Worm (Caenorhabditis elegans) whole organism, young adult: Measurements from ENCODE around the gene Y40B10A.5.

ENCODE experiments used
- B0019.2 ChIP-seq: fragments of 200-800 bp; sonication (Bioruptor generic); conservative IDR thresholded peaks from 2 replicates; pipeline ENCODE4 v1.3.6; 2022; ENCODE audit warnings: missing genetic modification reagents, missing genetic modification characterization, missing compliant biosample characterization
- D2030.7 ChIP-seq: fragments of 200-800 bp; sonication (Bioruptor generic); IDR thresholded peaks from 2 replicates; pipeline ENCODE4 v1.3.6; 2022; ENCODE audit warnings: missing genetic modification reagents, missing genetic modification characterization, missing compliant biosample characterization
- F22D6.2 ChIP-seq: sonication (generic microtip); optimal IDR thresholded peaks from 2 replicates; lab custom pipeline; 2016; ENCODE audit warnings: mild to moderate bottlenecking, missing genetic modification characterization, missing compliant biosample characterization
- F49E8.2 ChIP-seq: sonication (generic microtip); optimal IDR thresholded peaks from 3 replicates; lab custom pipeline; 2017; ENCODE audit warnings: missing genetic modification characterization, mild to moderate bottlenecking, missing compliant biosample characterization, antibody characterized with exemption, moderate library complexity; ENCODE audit not compliant: insufficient read depth
- F52B5.7 ChIP-seq: sonication (generic microtip); optimal IDR thresholded peaks from 2 replicates; lab custom pipeline; 2016; ENCODE audit warnings: mild to moderate bottlenecking, missing genetic modification characterization, missing compliant biosample characterization
- F57C9.4 ChIP-seq: sonication (generic microtip); optimal IDR thresholded peaks from 2 replicates; lab custom pipeline; 2017; ENCODE audit warnings: mild to moderate bottlenecking, missing genetic modification characterization, missing compliant biosample characterization
- K11D2.4 ChIP-seq: fragments of 200-800 bp; sonication (Bioruptor generic); IDR thresholded peaks from 2 replicates; pipeline ENCODE4 v1.3.6; 2022; ENCODE audit warnings: missing genetic modification reagents, missing genetic modification characterization, missing compliant biosample characterization
- K12H6.12 ChIP-seq: fragments of 200-800 bp; sonication (Bioruptor generic); optimal IDR thresholded peaks from 2 replicates; lab custom pipeline; 2018; ENCODE audit warnings: mild to moderate bottlenecking, missing genetic modification characterization, missing compliant biosample characterization
- T26A5.8 ChIP-seq: sonication (generic microtip); optimal IDR thresholded peaks from 2 replicates; lab custom pipeline; 2016; ENCODE audit warnings: missing genetic modification characterization, missing compliant biosample characterization
- aptf-3 ChIP-seq: fragments of 200-800 bp; sonication (Bioruptor generic); IDR thresholded peaks from 2 replicates; pipeline ENCODE4 v1.3.6; 2022; ENCODE audit warnings: missing genetic modification characterization, missing compliant biosample characterization
- athp-1 ChIP-seq: sonication (generic microtip); optimal IDR thresholded peaks from 2 replicates; lab custom pipeline; 2017; ENCODE audit warnings: mild to moderate bottlenecking, missing genetic modification characterization, missing compliant biosample characterization
- ccch-3 ChIP-seq: fragments of 200-800 bp; sonication (Bioruptor generic); optimal IDR thresholded peaks from 2 replicates; lab custom pipeline; 2018; ENCODE audit warnings: mild to moderate bottlenecking, missing genetic modification characterization, missing compliant biosample characterization
- cebp-2 ChIP-seq: fragments of 200-800 bp; sonication (Bioruptor generic); IDR thresholded peaks from 2 replicates; pipeline ENCODE4 v1.3.6; 2022; ENCODE audit warnings: missing genetic modification characterization, missing compliant biosample characterization
- ceh-27 ChIP-seq: fragments of 200-800 bp; sonication (Bioruptor generic); optimal IDR thresholded peaks from 2 replicates; lab custom pipeline; 2018; ENCODE audit warnings: mild to moderate bottlenecking, missing genetic modification characterization, moderate library complexity, missing compliant biosample characterization
- dpff-1 ChIP-seq: sonication (generic microtip); optimal IDR thresholded peaks from 2 replicates; lab custom pipeline; 2017; ENCODE audit warnings: mild to moderate bottlenecking, missing genetic modification characterization, missing compliant biosample characterization
- efl-1 ChIP-seq: fragments of 150-350 bp; optimal IDR thresholded peaks from 2 replicates; lab custom pipeline; 2014; ENCODE audit warnings: missing biosample characterization, missing genetic modification reagents, missing genetic modification characterization
- egl-18 ChIP-seq: fragments of 200-800 bp; sonication (Bioruptor generic); IDR thresholded peaks from 2 replicates; pipeline ENCODE4 v1.3.6; 2022; ENCODE audit warnings: missing genetic modification reagents, missing genetic modification characterization, missing compliant biosample characterization
- fkh-3 ChIP-seq: sonication (generic microtip); optimal IDR thresholded peaks from 2 replicates; lab custom pipeline; 2016; ENCODE audit warnings: mild to moderate bottlenecking, missing genetic modification characterization, missing compliant biosample characterization
- him-1 ChIP-seq: sonication (generic microtip); optimal IDR thresholded peaks from 2 replicates; lab custom pipeline; 2016; ENCODE audit warnings: missing genotype, missing genetic modification reagents, missing genetic modification characterization, missing compliant biosample characterization
- hrde-1 ChIP-seq: sonication (generic microtip); optimal IDR thresholded peaks from 2 replicates; lab custom pipeline; 2016; ENCODE audit warnings: missing genetic modification characterization, mild to moderate bottlenecking, missing compliant biosample characterization, moderate library complexity, missing genotype, missing genetic modification reagents, borderline replicate concordance
- lag-1 ChIP-seq: fragments of 200-800 bp; sonication (Bioruptor generic); IDR thresholded peaks from 2 replicates; pipeline ENCODE4 v1.3.6; 2022; ENCODE audit warnings: missing genetic modification reagents, missing genetic modification characterization, missing compliant biosample characterization
- let-526 ChIP-seq: fragments of 200-800 bp; sonication (Bioruptor generic); IDR thresholded peaks from 2 replicates; pipeline ENCODE4 v1.3.6; 2022; ENCODE audit warnings: missing genetic modification reagents, missing genetic modification characterization, missing compliant biosample characterization
- lin-26 ChIP-seq: fragments of 200-800 bp; sonication (Bioruptor generic); IDR thresholded peaks from 2 replicates; pipeline ENCODE4 v1.3.6; 2022; ENCODE audit warnings: missing genetic modification reagents, missing genetic modification characterization, missing compliant biosample characterization
- lin-35 ChIP-seq, 3 experiments: fragments of 150-350 bp in 2 of 3; sonication (generic microtip) in 1 of 3; optimal IDR thresholded peaks; 2 replicates each; lab custom pipeline; 2014 to 2018; ENCODE audit warnings: missing biosample characterization in 3 of 3, missing genetic modification characterization in 3 of 3, missing genetic modification reagents in 3 of 3
- lsl-1 ChIP-seq: fragments of 200-800 bp; sonication (Bioruptor generic); optimal IDR thresholded peaks from 2 replicates; lab custom pipeline; 2018; ENCODE audit warnings: mild to moderate bottlenecking, missing genetic modification characterization, moderate library complexity, missing compliant biosample characterization
- madf-3 ChIP-seq: fragments of 200-800 bp; sonication (Bioruptor generic); IDR thresholded peaks from 2 replicates; pipeline ENCODE4 v1.3.6; 2022; ENCODE audit warnings: missing genetic modification reagents, missing genetic modification characterization, missing compliant biosample characterization
- nhr-179 ChIP-seq: sonication (generic microtip); optimal IDR thresholded peaks from 2 replicates; lab custom pipeline; 2016; ENCODE audit warnings: mild to moderate bottlenecking, missing genetic modification characterization, missing compliant biosample characterization
- nhr-90 ChIP-seq: sonication (generic microtip); optimal IDR thresholded peaks from 2 replicates; lab custom pipeline; 2016; ENCODE audit warnings: missing genotype, mild to moderate bottlenecking, missing genetic modification characterization, missing compliant biosample characterization
- pha-4 ChIP-seq: fragments of 150-350 bp; sonication (generic microtip); optimal IDR thresholded peaks from 2 replicates; lab custom pipeline; 2014; ENCODE audit warnings: missing biosample characterization, missing genetic modification reagents, missing genetic modification characterization
- snpc-4 ChIP-seq, 5 experiments: fragments of 150-350 bp in 1 of 5; sonication (generic microtip) in 4 of 5; optimal IDR thresholded peaks; 2 replicates each; lab custom pipeline; 2014 to 2018; ENCODE audit warnings: missing genetic modification characterization in 5 of 5, missing biosample characterization in 3 of 5, antibody characterized with exemption in 2 of 5, mild to moderate bottlenecking in 2 of 5, missing compliant biosample characterization in 2 of 5, missing genotype in 2 of 5, moderate library complexity in 2 of 5, missing genetic modification reagents in 1 of 5
- tbx-9 ChIP-seq: sonication (generic microtip); optimal IDR thresholded peaks from 2 replicates; lab custom pipeline; 2016; ENCODE audit warnings: borderline replicate concordance, missing genetic modification characterization, inconsistent platforms, missing compliant biosample characterization
- unc-130 ChIP-seq: sonication (generic microtip); optimal IDR thresholded peaks from 2 replicates; lab custom pipeline; 2016; ENCODE audit warnings: missing genetic modification reagents, missing genetic modification characterization, missing compliant biosample characterization
- ztf-26 ChIP-seq: sonication (generic microtip); optimal IDR thresholded peaks from 2 replicates; lab custom pipeline; 2017; ENCODE audit warnings: missing genetic modification characterization, missing compliant biosample characterization
- ztf-6 ChIP-seq: fragments of 200-800 bp; sonication (Bioruptor generic); IDR thresholded peaks from 2 replicates; pipeline ENCODE4 v1.3.6; 2022; ENCODE audit warnings: missing genetic modification reagents, missing genetic modification characterization, missing compliant biosample characterization

Gene Y40B10A.5

ce11 chrV:2029877-2030276, 16.0 kb downstream of the Y40B10A.5 start, which contains the start of gene F59A7.12 (continued):
- TF ChIP-seq lin-26 (GFP tag; lab: Robert Waterston, UW) (no peak), F52B5.7 (tag; lab: Kevin White, UChicago) (no peak), K11D2.4 (GFP tag; lab: Robert Waterston, UW) (no peak), ceh-27 (no peak)
- TF ChIP-seq, all 124 proteins: peak for 0

ce11 chrV:2027787-2028186, 18.1 kb downstream of the Y40B10A.5 start, which contains the start of gene srab-13:
Gene srab-13, minus strand, starts transcription at chrV:2027887.
- no peak for TF ChIP-seq lag-1 (GFP tag; lab: Robert Waterston, UW)
- no peak for TF ChIP-seq ccch-3 (GFP tag; lab: Kevin White, UChicago)
- TF ChIP-seq efl-1 = no peak
- no peak for TF ChIP-seq K12H6.12 (tag; lab: Kevin White, UChicago)
- no peak for TF ChIP-seq B0019.2 (GFP tag; lab: Robert Waterston, UW)
- TF ChIP-seq him-1 = no peak

ce11 chrV:2022374-2022773, 23.5 kb downstream of the Y40B10A.5 start, which contains the start of gene F59A7.5:
Gene F59A7.5, plus strand, starts transcription at chrV:2022674.
- TF ChIP-seq aptf-3 (GFP tag; lab: Robert Waterston, UW) (no peak), snpc-4 (GFP tag; optimal IDR thresholded peaks at IDR 0.05; lab: Kevin White, UChicago) (no peak), snpc-4 (tag; optimal IDR thresholded peaks at IDR 0.05; lab: Kevin White, UChicago) (no peak), lsl-1 (GFP tag; lab: Kevin White, UChicago) (no peak), tbx-9 (no peak), madf-3 (GFP tag; lab: Robert Waterston, UW) (no peak), egl-18 (no peak), B0019.2 (GFP tag; lab: Robert Waterston, UW) (no peak), ztf-6 (GFP tag; lab: Robert Waterston, UW) (no peak), pha-4 (tag; lab: Kevin White, UChicago) (no peak), unc-130 (GFP tag; lab: Kevin White, UChicago) (no peak), F57C9.4 (tag; lab: Kevin White, UChicago) (no peak)

- TF ChIP-seq F52B5.7 (tag; lab: Kevin White, UChicago) = no peak
- no peak for TF ChIP-seq D2030.7
- TF ChIP-seq ccch-3 (GFP tag; lab: Kevin White, UChicago) = no peak
- TF ChIP-seq cebp-2 (GFP tag; lab: Robert Waterston, UW) = no peak
- no peak for TF ChIP-seq ztf-26 (tag; lab: Kevin White, UChicago)
- TF ChIP-seq pha-4 (tag; lab: Kevin White, UChicago) = no peak
- TF ChIP-seq lin-35 (GFP tag; optimal IDR thresholded peaks at IDR 0.05; lab: Kevin White, UChicago) = no peak
- TF ChIP-seq dpff-1 (tag; lab: Kevin White, UChicago) = no peak
- TF ChIP-seq T26A5.8 (tag; lab: Kevin White, UChicago) = no peak
- no peak for TF ChIP-seq athp-1
- no peak for TF ChIP-seq let-526 (GFP tag; lab: Robert Waterston, UW)
- no peak for TF ChIP-seq fkh-3 (tag; lab: Kevin White, UChicago)
- no peak for TF ChIP-seq F49E8.2
- TF ChIP-seq efl-1 = no peak
- TF ChIP-seq nhr-179 (tag; lab: Kevin White, UChicago) = no peak
- TF ChIP-seq hrde-1 (tag; lab: Kevin White, UChicago) = no peak
- TF ChIP-seq F22D6.2 = no peak
- TF ChIP-seq nhr-90 (tag; lab: Kevin White, UChicago) = no peak
These were observed 24.6 kb downstream of the Y40B10A.5 start for ce11 chrV:2021283-2021682.
